Worm (Caenorhabditis elegans) whole organism, young adult: ENCODE results near the gene F56D5.2.

Experiments
- B0019.2 ChIP-seq: fragments of 200-800 bp; sonication (Bioruptor generic); conservative IDR thresholded peaks from 2 replicates; pipeline ENCODE4 v1.3.6; 2022; ENCODE audit warnings: missing genetic modification reagents, missing genetic modification characterization, missing compliant biosample characterization
- B0035.1 ChIP-seq: sonication (generic microtip); optimal IDR thresholded peaks from 2 replicates; lab custom pipeline; 2016; ENCODE audit warnings: missing genetic modification characterization, mild to moderate bottlenecking, missing compliant biosample characterization, missing genotype, missing genetic modification reagents
- B0336.3 ChIP-seq: fragments of 200-800 bp; sonication (Bioruptor generic); IDR thresholded peaks from 2 replicates; pipeline ENCODE4 v1.3.6; 2022; ENCODE audit warnings: missing genetic modification characterization, missing compliant biosample characterization
- F33H1.4 ChIP-seq: fragments of 200-800 bp; sonication (Bioruptor generic); IDR thresholded peaks from 2 replicates; pipeline ENCODE4 v1.3.6; 2022; ENCODE audit warnings: missing genetic modification reagents, missing genetic modification characterization, missing compliant biosample characterization
- F52B5.7 ChIP-seq: sonication (generic microtip); optimal IDR thresholded peaks from 2 replicates; lab custom pipeline; 2016; ENCODE audit warnings: mild to moderate bottlenecking, missing genetic modification characterization, missing compliant biosample characterization
- F55B11.4 ChIP-seq: sonication (generic microtip); optimal IDR thresholded peaks from 2 replicates; lab custom pipeline; 2016; ENCODE audit warnings: missing compliant biosample characterization, missing genetic modification characterization, borderline replicate concordance; ENCODE audit not compliant: insufficient read depth
- K12H6.12 ChIP-seq: fragments of 200-800 bp; sonication (Bioruptor generic); optimal IDR thresholded peaks from 2 replicates; lab custom pipeline; 2018; ENCODE audit warnings: mild to moderate bottlenecking, missing genetic modification characterization, missing compliant biosample characterization
- Y53F4B.3 ChIP-seq: fragments of 200-800 bp; sonication (Bioruptor generic); IDR thresholded peaks from 2 replicates; pipeline ENCODE4 v1.3.6; 2022; ENCODE audit warnings: missing genetic modification reagents, missing genetic modification characterization, missing compliant biosample characterization
- Y56A3A.18 ChIP-seq: fragments of 200-800 bp; sonication (Bioruptor generic); IDR thresholded peaks from 2 replicates; pipeline ENCODE4 v1.3.6; 2022; ENCODE audit warnings: missing genetic modification reagents, missing genetic modification characterization, missing compliant biosample characterization
- Y67H2A.10 ChIP-seq: fragments of 200-800 bp; sonication (Bioruptor generic); conservative IDR thresholded peaks from 2 replicates; pipeline ENCODE4 v1.3.6; 2022; ENCODE audit warnings: missing genetic modification reagents, missing genetic modification characterization, missing compliant biosample characterization
- Y79H2A.3 ChIP-seq: fragments of 200-800 bp; sonication (Bioruptor generic); conservative IDR thresholded peaks from 2 replicates; pipeline ENCODE4 v1.3.6; 2022; ENCODE audit warnings: missing genetic modification reagents, missing genetic modification characterization, missing compliant biosample characterization
- ZK185.1 ChIP-seq: sonication (generic microtip); optimal IDR thresholded peaks from 2 replicates; lab custom pipeline; 2016; ENCODE audit warnings: mild to moderate bottlenecking, missing genetic modification characterization, missing compliant biosample characterization; ENCODE audit not compliant: poor library complexity, severe bottlenecking
- aptf-2 ChIP-seq: fragments of 200-800 bp; sonication (Bioruptor generic); conservative IDR thresholded peaks from 2 replicates; pipeline ENCODE4 v1.3.6; 2022; ENCODE audit warnings: missing genetic modification reagents, missing genetic modification characterization, missing compliant biosample characterization
- bed-1 ChIP-seq: fragments of 200-800 bp; sonication (Bioruptor generic); IDR thresholded peaks from 2 replicates; pipeline ENCODE4 v1.3.6; 2022; ENCODE audit warnings: missing genetic modification reagents, missing genetic modification characterization, missing compliant biosample characterization
- cebp-2 ChIP-seq: fragments of 200-800 bp; sonication (Bioruptor generic); IDR thresholded peaks from 2 replicates; pipeline ENCODE4 v1.3.6; 2022; ENCODE audit warnings: missing genetic modification characterization, missing compliant biosample characterization
- ceh-100 ChIP-seq: fragments of 200-800 bp; sonication (Bioruptor generic); IDR thresholded peaks from 2 replicates; pipeline ENCODE4 v1.3.6; 2022; ENCODE audit warnings: missing genetic modification reagents, missing genetic modification characterization, missing compliant biosample characterization
- ceh-27 ChIP-seq: fragments of 200-800 bp; sonication (Bioruptor generic); optimal IDR thresholded peaks from 2 replicates; lab custom pipeline; 2018; ENCODE audit warnings: mild to moderate bottlenecking, missing genetic modification characterization, moderate library complexity, missing compliant biosample characterization
- ceh-40 ChIP-seq: fragments of 200-800 bp; sonication (Bioruptor generic); IDR thresholded peaks from 2 replicates; pipeline ENCODE4 v1.3.6; 2022; ENCODE audit warnings: missing genetic modification characterization, missing compliant biosample characterization
- ceh-79 ChIP-seq: sonication (generic microtip); optimal IDR thresholded peaks from 2 replicates; lab custom pipeline; 2017; ENCODE audit warnings: mild to moderate bottlenecking, missing genetic modification characterization, missing compliant biosample characterization
- dox-1 ChIP-seq: fragments of 200-800 bp; sonication (Bioruptor generic); IDR thresholded peaks from 2 replicates; pipeline ENCODE4 v1.3.6; 2022; ENCODE audit warnings: missing genetic modification reagents, missing genetic modification characterization, missing compliant biosample characterization
- him-1 ChIP-seq: sonication (generic microtip); optimal IDR thresholded peaks from 2 replicates; lab custom pipeline; 2016; ENCODE audit warnings: missing genotype, missing genetic modification reagents, missing genetic modification characterization, missing compliant biosample characterization
- hlh-26 ChIP-seq: fragments of 200-800 bp; sonication (Bioruptor generic); conservative IDR thresholded peaks from 2 replicates; pipeline ENCODE4 v1.3.6; 2022; ENCODE audit warnings: missing genetic modification reagents, missing genetic modification characterization, missing compliant biosample characterization
- hmg-1.2 ChIP-seq: fragments of 200-800 bp; sonication (Bioruptor generic); IDR thresholded peaks from 2 replicates; pipeline ENCODE4 v1.3.6; 2022; ENCODE audit warnings: missing genetic modification reagents, missing genetic modification characterization, missing compliant biosample characterization
- hrde-1 ChIP-seq: sonication (generic microtip); optimal IDR thresholded peaks from 2 replicates; lab custom pipeline; 2016; ENCODE audit warnings: missing genetic modification characterization, mild to moderate bottlenecking, missing compliant biosample characterization, moderate library complexity, missing genotype, missing genetic modification reagents, borderline replicate concordance
- lag-1 ChIP-seq: fragments of 200-800 bp; sonication (Bioruptor generic); IDR thresholded peaks from 2 replicates; pipeline ENCODE4 v1.3.6; 2022; ENCODE audit warnings: missing genetic modification reagents, missing genetic modification characterization, missing compliant biosample characterization
- lin-40 ChIP-seq: sonication (generic microtip); optimal IDR thresholded peaks from 2 replicates; lab custom pipeline; 2016; ENCODE audit warnings: missing genetic modification characterization, mild to moderate bottlenecking, missing compliant biosample characterization, missing genotype, missing genetic modification reagents
- lin-54 ChIP-seq: fragments of 200-800 bp; sonication (Bioruptor generic); optimal IDR thresholded peaks from 2 replicates; lab custom pipeline; 2018; ENCODE audit warnings: mild to moderate bottlenecking, missing genetic modification characterization, missing compliant biosample characterization
- lir-1 ChIP-seq: fragments of 200-800 bp; sonication (Bioruptor generic); conservative IDR thresholded peaks from 2 replicates; pipeline ENCODE4 v1.3.6; 2022; ENCODE audit warnings: missing genetic modification reagents, missing genetic modification characterization, missing compliant biosample characterization
- lsy-27 ChIP-seq: sonication (generic microtip); optimal IDR thresholded peaks from 2 replicates; lab custom pipeline; 2017; ENCODE audit warnings: missing genetic modification characterization, mild to moderate bottlenecking, missing compliant biosample characterization, antibody characterized with exemption, missing genotype, borderline replicate concordance; ENCODE audit not compliant: insufficient read depth
- madf-8 ChIP-seq: fragments of 200-800 bp; sonication (Bioruptor generic); conservative IDR thresholded peaks from 2 replicates; pipeline ENCODE4 v1.3.6; 2022; ENCODE audit warnings: missing genetic modification reagents, missing genetic modification characterization, missing compliant biosample characterization
- mel-28 ChIP-seq: sonication (generic microtip); optimal IDR thresholded peaks from 2 replicates; lab custom pipeline; 2016; ENCODE audit warnings: borderline replicate concordance, mild to moderate bottlenecking, missing genetic modification characterization, missing compliant biosample characterization
- nfya-1 ChIP-seq: sonication (generic microtip); optimal IDR thresholded peaks from 2 replicates; lab custom pipeline; 2017; ENCODE audit warnings: antibody characterized with exemption, missing compliant biosample characterization, missing genetic modification characterization, borderline replicate concordance; ENCODE audit not compliant: insufficient read depth
- nfya-2 ChIP-seq: fragments of 200-800 bp; sonication (Bioruptor generic); IDR thresholded peaks from 2 replicates; pipeline ENCODE4 v1.3.6; 2022; ENCODE audit warnings: missing genetic modification reagents, missing genetic modification characterization, missing compliant biosample characterization
- nhr-179 ChIP-seq: sonication (generic microtip); optimal IDR thresholded peaks from 2 replicates; lab custom pipeline; 2016; ENCODE audit warnings: mild to moderate bottlenecking, missing genetic modification characterization, missing compliant biosample characterization
- nhr-80 ChIP-seq: sonication (generic microtip); optimal IDR thresholded peaks from 2 replicates; lab custom pipeline; 2016; ENCODE audit warnings: missing genetic modification characterization, missing compliant biosample characterization
- pbrm-1 ChIP-seq: fragments of 200-800 bp; sonication (Bioruptor generic); IDR thresholded peaks from 2 replicates; pipeline ENCODE4 v1.3.6; 2022; ENCODE audit warnings: missing genetic modification reagents, missing genetic modification characterization, missing compliant biosample characterization
- rec-8 ChIP-seq, 2 experiments: sonication (generic microtip); optimal IDR thresholded peaks; 2 replicates each; lab custom pipeline; 2016; ENCODE audit warnings: mild to moderate bottlenecking in 2 of 2, missing genetic modification characterization in 2 of 2, missing genetic modification reagents in 2 of 2, missing genotype in 2 of 2, missing biosample characterization in 1 of 2, missing compliant biosample characterization in 1 of 2, moderate library complexity in 1 of 2
- rpc-1 ChIP-seq, 2 experiments: fragments of 150-350 bp in 1 of 2; sonication (generic microtip) in 1 of 2; optimal IDR thresholded peaks; 2 replicates each; lab custom pipeline; 2014 to 2018; ENCODE audit warnings: missing biosample characterization in 1 of 2, missing genetic modification characterization in 1 of 2, missing genetic modification reagents in 1 of 2, missing genotype in 1 of 2
- snpc-1.1 ChIP-seq: sonication (generic microtip); optimal IDR thresholded peaks from 2 replicates; lab custom pipeline; 2017; ENCODE audit warnings: missing genetic modification characterization, mild to moderate bottlenecking, missing compliant biosample characterization, antibody characterized with exemption, moderate library complexity, missing genotype, missing genetic modification reagents; ENCODE audit not compliant: insufficient read depth
- snpc-4 ChIP-seq, 5 experiments: fragments of 150-350 bp in 1 of 5; sonication (generic microtip) in 4 of 5; optimal IDR thresholded peaks; 2 replicates each; lab custom pipeline; 2014 to 2018; ENCODE audit warnings: missing genetic modification characterization in 5 of 5, missing biosample characterization in 3 of 5, antibody characterized with exemption in 2 of 5, mild to moderate bottlenecking in 2 of 5, missing compliant biosample characterization in 2 of 5, missing genotype in 2 of 5, moderate library complexity in 2 of 5, missing genetic modification reagents in 1 of 5
- tbx-9 ChIP-seq: sonication (generic microtip); optimal IDR thresholded peaks from 2 replicates; lab custom pipeline; 2016; ENCODE audit warnings: borderline replicate concordance, missing genetic modification characterization, inconsistent platforms, missing compliant biosample characterization
- xnd-1 ChIP-seq: sonication (generic microtip); optimal IDR thresholded peaks from 2 replicates; lab custom pipeline; 2016; ENCODE audit warnings: missing genotype, missing genetic modification reagents, missing genetic modification characterization, missing compliant biosample characterization
- zfh-2 ChIP-seq: fragments of 200-800 bp; sonication (Bioruptor generic); conservative IDR thresholded peaks from 2 replicates; pipeline ENCODE4 v1.3.6; 2022; ENCODE audit warnings: missing genetic modification reagents, missing genetic modification characterization, missing compliant biosample characterization
- zim-3 ChIP-seq: sonication (generic microtip); optimal IDR thresholded peaks from 2 replicates; lab custom pipeline; 2017; ENCODE audit warnings: mild to moderate bottlenecking, missing genetic modification characterization, moderate library complexity, missing compliant biosample characterization
- ztf-28 ChIP-seq: fragments of 200-800 bp; sonication (Bioruptor generic); IDR thresholded peaks from 2 replicates; pipeline ENCODE4 v1.3.6; 2022; ENCODE audit warnings: missing genetic modification reagents, missing genetic modification characterization, missing compliant biosample characterization
- ztf-3 ChIP-seq: fragments of 200-800 bp; sonication (Bioruptor generic); optimal IDR thresholded peaks from 2 replicates; lab custom pipeline; 2018; ENCODE audit warnings: mild to moderate bottlenecking, missing genetic modification characterization, missing compliant biosample characterization

F56D5.2 gene

DNA sequence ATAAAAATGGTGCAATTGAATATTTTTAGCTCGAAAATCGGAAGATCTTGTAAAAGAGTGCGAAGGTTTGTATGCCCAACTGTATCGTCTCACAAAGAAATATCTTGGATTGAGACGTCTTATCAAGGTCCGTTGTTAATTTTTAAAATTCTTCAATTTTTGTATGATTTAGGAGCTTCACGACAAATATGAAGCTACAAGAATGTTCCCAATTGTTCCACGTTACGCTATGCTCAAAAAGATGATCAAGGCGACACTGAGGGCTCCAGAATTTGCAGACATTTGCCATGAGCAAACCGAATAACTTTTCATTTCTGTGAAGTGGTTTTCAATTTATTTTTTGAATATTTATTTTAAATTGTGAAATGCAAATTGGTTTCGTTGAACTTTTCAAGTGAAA lies 40.3 kb upstream of the F56D5.2 start (continued):
- TF ChIP-seq B0336.3 (GFP tag; lab: Robert Waterston, UW) (peak; percentile 93), nhr-80 (peak; percentile 22), hrde-1 (no peak), lir-1 (GFP tag; lab: Robert Waterston, UW) (no peak), nfya-2 (GFP tag; lab: Robert Waterston, UW) (no peak), ceh-100 (GFP tag; lab: Robert Waterston, UW) (no peak), rpc-1 (optimal IDR thresholded peaks at IDR 0.05; lab: Kevin White, UChicago) (no peak), rpc-1 (tag; optimal IDR thresholded peaks at IDR 0.05; lab: Kevin White, UChicago) (no peak), him-1 (tag; lab: Kevin White, UChicago) (peak; percentile 62), rec-8 (tag; optimal IDR thresholded peaks at IDR 0.05; lab: Kevin White, UChicago) (no peak), hlh-26 (GFP tag; lab: Robert Waterston, UW) (no peak), F55B11.4 (tag; lab: Kevin White, UChicago) (no peak), dox-1 (GFP tag; lab: Robert Waterston, UW) (no peak), lin-40 (tag; lab: Kevin White, UChicago) (peak; percentile 39), madf-8 (no peak), ztf-3 (no peak), ceh-40 (no peak), F52B5.7 (tag; lab: Kevin White, UChicago) (no peak), mel-28 (tag; lab: Kevin White, UChicago) (no peak), nfya-1 (tag; lab: Kevin White, UChicago) (no peak), aptf-2 (GFP tag; lab: Robert Waterston, UW) (no peak), Y67H2A.10 (GFP tag; lab: Robert Waterston, UW) (no peak), Y56A3A.18 (GFP tag; lab: Robert Waterston, UW) (peak; percentile 83), B0019.2 (GFP tag; lab: Robert Waterston, UW) (no peak), Y79H2A.3 (GFP tag; lab: Robert Waterston, UW) (no peak), K12H6.12 (tag; lab: Kevin White, UChicago) (no peak), hmg-1.2 (GFP tag; lab: Robert Waterston, UW) (peak; percentile 30; the same call in 1 of the 2 replicates), ZK185.1 (tag; lab: Kevin White, UChicago) (peak; percentile 17), lin-54 (GFP tag; lab: Kevin White, UChicago) (peak; percentile 27), Y53F4B.3 (GFP tag; lab: Robert Waterston, UW) (no peak), tbx-9 (tag; lab: Kevin White, UChicago) (no peak), xnd-1 (tag; lab: Kevin White, UChicago) (no peak), ztf-28 (GFP tag; lab: Robert Waterston, UW) (no peak), bed-1 (GFP tag; lab: Robert Waterston, UW) (no peak), pbrm-1 (peak; percentile 44; the same call in 1 of the 2 replicates), ceh-27 (GFP tag; lab: Kevin White, UChicago) (no peak), cebp-2 (no peak), lag-1 (GFP tag; lab: Robert Waterston, UW) (no peak), snpc-4 (GFP tag; optimal IDR thresholded peaks at IDR 0.05; lab: Kevin White, UChicago) (no peak), snpc-4 (tag; optimal IDR thresholded peaks at IDR 0.05; lab: Kevin White, UChicago) (peak in 2 of 4 experiments; percentile 68 to 84), nhr-179 (tag; lab: Kevin White, UChicago) (no peak), snpc-1.1 (peak; percentile 41), B0035.1 (tag; lab: Kevin White, UChicago) (no peak), zim-3 (tag; lab: Kevin White, UChicago) (no peak), zfh-2 (GFP tag; lab: Robert Waterston, UW) (no peak), F33H1.4 (GFP tag; lab: Robert Waterston, UW) (no peak), lsy-27 (tag; lab: Kevin White, UChicago) (no peak), ceh-79 (no peak)
